Fruit fly (Drosophila melanogaster): ENCODE results near the gene Rdh.
A peak's percentile ranks its signal among the peaks of the same experiment; 100 is the strongest.

Gene Rdh

DNA sequence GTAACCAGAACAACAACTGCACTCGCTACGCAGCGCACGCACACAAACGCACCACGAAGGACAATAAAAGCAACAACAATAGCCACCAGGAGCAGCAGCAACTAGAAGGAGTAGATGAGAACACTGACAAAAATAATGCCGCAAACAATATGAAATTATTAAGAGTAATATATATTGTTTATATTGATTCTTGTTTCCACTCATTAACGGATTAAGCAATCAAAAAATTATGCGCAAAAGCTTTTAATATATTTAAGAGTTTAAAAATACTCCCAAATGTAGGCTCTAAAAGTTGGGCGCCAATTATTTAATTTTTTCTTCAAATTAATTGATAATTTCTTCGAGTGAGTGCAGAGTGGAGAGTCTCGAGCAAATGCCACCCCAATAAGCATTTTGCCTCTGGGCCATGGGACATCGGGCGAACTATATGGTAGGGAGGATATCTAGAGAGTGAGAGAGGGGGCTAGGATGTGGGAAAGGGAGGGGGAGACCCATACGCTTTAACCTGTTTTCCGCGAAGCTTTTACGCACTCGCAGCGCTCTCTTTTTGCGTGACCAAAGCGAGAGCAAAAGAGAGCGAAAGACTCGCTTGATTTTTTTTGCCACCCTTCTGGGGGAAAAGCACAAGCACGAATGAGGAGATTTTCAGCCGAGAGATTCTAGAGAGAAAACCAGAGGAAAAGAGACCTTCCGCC, at the start of gene Rdh:
TSS of gene Rdh (plus strand) at position 660 of the 695 bp plus-strand sequence.
- no peak for TF ChIP-seq CG17801 (GFP tag; optimal IDR thresholded peaks at IDR 0.05; ENCODE audit: partially characterized antibody)

DNA sequence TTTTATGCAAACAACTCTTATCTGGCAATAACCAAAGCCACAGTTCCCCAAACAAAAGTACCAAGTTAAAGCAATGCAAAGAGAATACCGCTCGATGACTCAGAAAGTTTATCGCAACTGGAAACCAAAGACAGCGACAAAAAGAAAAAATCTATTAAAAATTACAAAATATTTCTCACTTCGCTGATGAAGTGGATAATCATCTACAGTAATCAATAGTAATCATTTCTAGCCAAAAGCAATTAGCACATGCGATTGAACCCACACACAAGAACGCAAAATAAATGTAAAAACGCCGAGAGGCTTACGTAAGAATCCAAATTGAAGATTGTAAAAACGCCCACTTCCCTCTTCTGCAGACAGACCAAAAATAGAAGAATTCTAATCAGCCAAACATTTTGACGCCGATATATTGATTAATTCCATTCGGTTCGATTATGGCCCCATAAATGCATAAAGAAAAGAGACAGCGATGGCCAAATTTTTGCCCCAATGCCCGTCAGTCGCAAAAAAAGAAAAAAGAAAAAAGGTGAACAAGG, 48.6 kb upstream of the Rdh start:
- TF ChIP-seq CG17801 (GFP tag; optimal IDR thresholded peaks at IDR 0.05; ENCODE audit: partially characterized antibody), result no peak

DNA sequence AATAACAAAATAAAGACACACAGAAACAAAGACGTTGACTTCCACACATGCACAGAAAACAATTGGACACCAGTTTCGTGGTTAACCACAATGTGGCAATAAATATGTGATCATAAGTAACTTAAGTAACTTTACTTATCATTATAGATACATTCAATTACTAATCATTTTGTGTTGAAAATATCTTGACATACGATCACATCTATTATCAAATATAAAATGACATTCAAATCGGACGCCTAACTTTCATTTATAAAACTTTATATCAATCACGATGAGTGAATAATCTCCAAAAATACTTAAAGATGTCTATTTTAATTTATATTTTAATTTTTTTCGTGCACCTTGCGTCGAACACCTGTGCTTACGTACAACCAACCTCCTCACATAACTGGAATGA, 46.8 kb upstream of the Rdh start:
- no peak for TF ChIP-seq CG17801 (GFP tag; optimal IDR thresholded peaks at IDR 0.05; ENCODE audit: partially characterized antibody)

DNA sequence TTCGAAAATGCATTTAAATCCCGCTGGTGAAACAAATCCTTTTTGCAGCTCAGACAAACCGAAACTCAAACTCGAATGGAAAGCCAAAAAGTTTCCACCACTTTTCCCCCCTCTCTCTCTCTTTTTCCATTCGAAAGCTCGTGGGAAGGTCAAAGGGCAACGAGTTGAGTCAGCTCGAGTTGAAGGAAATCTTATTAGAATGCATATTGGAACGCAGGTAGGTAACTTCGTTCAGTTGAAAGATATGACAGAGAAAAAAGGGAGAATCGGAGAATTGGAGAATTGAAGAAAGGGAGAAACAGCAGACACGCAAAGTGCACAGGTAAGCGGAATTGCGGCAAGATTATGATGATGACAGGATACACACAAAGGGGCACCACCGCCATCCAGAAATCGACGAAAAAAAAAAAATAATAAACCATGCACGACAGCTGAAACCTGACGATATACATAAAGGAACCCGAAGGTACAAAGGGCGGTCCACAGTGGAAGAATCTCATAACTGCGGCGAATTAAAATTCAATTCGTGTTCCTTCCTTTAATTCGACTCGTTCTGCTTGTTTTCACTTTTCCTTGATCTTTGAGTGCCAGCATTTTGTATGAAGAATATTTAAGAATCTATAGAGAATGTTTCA, 42.5 kb upstream of the Rdh start:
- no peak for TF ChIP-seq CG17801 (GFP tag; optimal IDR thresholded peaks at IDR 0.05; ENCODE audit: partially characterized antibody)

DNA sequence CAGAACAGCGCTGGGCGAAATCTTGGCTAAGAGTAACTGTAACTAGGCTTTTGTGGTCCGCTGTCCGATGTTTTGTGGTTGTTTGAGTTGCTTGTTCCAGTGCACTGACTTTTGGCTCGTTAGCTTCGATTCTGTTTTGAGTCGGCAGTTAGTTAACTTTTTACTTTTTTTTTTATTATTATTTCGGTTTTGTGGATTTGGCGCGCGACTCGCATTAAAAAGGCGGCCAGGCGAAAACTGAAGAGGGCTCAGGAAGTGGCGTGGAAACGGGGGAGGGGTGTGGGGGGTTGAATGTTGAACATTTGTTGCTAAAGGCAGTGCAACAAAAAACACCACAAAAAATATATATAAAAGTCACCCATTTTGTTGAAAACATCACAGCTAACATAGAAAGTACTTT, 41.8 kb upstream of the Rdh start:
- no peak for TF ChIP-seq CG17801 (GFP tag; optimal IDR thresholded peaks at IDR 0.05; ENCODE audit: partially characterized antibody)

DNA sequence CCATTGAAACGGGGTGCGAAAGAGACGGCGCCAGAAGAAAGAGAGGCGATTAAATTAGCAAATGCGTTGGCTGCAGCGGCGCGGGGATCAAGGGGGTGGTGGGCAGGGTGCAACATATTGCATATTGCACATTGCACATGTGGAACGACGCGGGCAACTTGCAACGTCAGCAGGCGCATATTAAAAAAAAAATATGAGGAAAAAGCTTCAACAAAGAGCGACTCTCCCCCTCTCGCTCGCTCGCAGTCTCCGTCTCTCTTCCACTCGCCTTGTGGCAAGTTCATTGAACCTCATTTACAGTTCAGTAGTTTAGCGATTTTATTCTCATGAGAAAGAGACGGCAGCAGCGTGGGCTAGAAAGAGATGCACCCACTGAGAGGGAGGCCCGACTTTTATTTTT, 41.2 kb upstream of the Rdh start:
- TF ChIP-seq CG17801 (GFP tag; optimal IDR thresholded peaks at IDR 0.05; ENCODE audit: partially characterized antibody), result no peak

DNA sequence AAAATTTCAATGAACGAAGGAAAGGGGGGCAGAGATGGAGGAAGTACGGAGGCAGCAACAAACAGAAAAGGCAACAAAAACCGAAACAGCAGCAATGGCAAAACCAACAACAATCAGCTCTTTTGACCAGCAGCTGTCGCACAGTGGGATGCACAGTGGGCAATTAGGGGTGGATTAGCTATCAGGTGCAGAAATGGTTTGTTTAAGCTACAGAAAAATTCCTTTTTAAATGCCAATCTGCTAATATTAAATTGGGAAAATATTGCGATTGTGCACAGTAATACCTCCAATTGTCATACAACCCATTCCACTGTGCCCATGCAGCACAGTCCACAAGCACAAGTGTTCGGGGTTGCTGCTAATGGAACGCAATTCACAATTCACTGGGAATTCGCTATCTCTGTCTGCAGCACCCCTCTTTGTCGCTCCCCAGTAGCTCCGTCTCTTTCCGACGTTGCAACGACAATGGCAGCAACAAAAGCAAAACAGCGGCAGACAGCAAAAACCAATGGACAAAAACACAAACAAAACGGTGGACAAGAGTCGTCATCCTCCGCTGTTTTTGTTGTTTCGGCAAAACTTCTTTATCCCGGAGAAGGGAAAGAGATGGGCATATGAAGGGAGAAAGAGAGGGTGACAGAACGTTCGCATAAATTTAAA, 40.1 kb upstream of the Rdh start:
- no peak for TF ChIP-seq CG17801 (GFP tag; optimal IDR thresholded peaks at IDR 0.05; ENCODE audit: partially characterized antibody)

DNA sequence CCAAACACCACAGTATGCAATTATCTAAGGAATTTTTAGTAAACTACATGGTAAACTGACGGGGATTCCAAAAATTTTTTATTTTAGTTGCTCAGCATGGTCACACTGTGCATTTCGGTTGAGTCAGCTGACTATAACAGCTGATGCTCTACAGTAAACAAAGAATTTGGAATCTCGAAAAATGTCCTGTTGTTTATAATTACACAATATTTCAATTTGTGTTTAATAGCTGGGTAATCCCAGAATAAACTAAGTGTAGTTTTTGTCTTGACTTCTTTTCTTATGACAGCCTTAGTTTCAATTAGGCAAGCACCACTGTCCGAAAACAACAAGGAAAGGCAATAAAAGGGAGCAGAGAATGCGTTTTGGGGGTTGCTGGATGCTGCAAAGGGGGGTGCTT, 39.6 kb upstream of the Rdh start:
- TF ChIP-seq CG17801 (GFP tag; optimal IDR thresholded peaks at IDR 0.05; ENCODE audit: partially characterized antibody), result no peak

DNA sequence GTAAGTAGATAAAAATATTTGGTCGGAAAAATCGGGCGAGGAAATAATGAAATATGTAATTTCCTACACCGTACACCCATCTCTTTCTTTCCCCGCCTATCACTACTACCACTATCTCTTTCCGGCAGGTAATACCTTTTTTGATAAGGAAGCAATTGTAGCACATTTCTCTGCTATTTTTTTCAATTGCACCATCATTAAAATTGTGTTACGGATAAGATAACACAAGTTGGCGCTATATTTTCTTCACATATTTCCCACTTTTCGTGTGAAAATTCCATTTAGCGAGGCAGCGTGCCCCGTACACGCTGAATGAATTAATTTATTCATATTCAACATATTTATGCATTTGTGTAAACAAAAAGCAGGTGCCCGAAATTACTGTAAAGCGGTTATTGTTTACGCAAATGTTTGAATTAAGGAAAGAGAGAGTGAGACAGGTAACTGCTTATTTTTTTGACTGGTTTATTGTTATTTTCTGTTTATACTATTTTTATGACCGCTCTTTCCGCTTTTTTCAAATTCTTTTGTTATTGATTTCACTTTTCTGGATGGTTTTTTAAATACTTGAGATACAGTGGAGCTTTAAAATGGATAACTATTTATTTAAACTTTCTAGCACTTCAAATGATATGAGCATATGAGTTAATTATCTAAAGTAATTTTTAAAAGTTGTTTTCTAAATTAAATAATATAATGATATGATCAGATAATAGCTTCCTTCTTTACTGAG, 38.7 kb upstream of the Rdh start:
- TF ChIP-seq CG17801 (GFP tag; optimal IDR thresholded peaks at IDR 0.05; ENCODE audit: partially characterized antibody), result no peak

DNA sequence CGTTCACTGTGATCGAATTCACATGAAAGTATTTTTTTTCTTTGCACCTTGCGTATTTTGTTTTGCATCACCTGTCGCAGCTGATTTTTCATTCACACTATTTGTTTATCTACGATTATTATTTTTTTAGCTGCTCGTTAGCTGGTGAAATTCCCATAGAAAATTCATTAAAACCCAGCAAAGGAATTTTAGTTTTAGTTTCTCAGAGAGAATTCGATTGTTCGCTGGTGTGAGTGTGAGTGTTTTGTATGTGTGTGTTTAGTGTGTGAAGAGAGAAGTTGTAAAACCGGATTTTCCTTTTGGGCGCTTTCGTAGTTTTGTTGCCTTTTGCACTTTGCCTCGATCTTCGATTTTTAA, 38.2 kb upstream of the Rdh start:
- TF ChIP-seq CG17801 (GFP tag; optimal IDR thresholded peaks at IDR 0.05; ENCODE audit: partially characterized antibody), result no peak

DNA sequence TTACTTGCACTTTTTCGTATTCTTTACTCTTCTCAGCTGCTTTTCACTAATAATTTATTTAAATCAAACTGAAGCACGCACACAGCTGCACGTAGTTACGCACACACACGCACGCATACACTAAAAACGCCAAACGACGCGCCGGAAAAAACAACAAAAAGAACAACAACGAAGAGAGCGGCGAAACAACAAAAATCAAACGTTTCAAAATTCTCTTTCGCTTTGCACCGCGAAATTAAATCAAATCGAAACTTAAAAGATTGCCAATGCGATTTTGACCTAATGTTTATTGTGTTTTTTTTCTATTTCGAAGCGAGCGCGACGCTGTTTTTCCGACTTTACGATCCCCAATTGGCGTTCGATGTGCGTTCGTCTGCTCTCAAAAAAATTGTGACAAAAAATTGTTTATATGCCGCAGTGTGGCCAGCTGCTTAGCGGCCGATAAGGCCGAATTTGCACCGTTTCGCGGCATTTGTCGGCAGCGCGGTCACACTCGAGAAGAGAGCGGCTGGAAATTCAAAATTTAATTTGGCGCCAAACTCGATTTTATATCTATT, 37.6 kb upstream of the Rdh start:
- TF ChIP-seq CG17801 (GFP tag; optimal IDR thresholded peaks at IDR 0.05; ENCODE audit: partially characterized antibody), result peak; percentile 27

DNA sequence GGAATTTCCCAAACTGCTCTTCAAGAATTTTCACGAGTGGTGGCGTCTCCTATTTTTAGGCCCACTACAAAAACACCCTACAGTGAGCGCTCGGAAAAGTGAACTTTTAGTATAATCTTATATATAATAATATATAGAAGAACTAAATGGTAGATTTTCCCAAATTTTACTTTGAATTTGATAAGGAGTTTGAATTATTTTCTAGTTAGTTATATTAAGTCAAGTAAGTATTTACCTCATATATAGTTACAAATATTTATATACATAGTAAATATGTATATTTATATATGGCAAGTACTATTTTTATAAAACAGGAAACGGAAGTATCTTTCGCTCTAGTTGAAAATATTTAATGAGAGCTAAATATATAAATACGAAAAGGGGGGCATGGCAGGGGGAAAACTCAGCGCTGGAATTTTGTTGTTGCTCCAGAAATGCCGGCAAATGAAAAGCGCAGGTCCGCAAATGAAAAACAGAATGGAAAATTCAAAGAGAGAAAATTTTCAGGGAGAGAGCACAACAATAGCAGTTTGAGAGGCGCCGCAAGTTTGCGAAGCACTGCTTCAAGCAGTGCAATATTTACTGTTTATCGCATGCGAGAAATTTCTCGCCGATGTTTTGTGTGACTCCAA, 36.3 kb upstream of the Rdh start:
- TF ChIP-seq CG17801 (GFP tag; optimal IDR thresholded peaks at IDR 0.05; ENCODE audit: partially characterized antibody), result no peak

DNA sequence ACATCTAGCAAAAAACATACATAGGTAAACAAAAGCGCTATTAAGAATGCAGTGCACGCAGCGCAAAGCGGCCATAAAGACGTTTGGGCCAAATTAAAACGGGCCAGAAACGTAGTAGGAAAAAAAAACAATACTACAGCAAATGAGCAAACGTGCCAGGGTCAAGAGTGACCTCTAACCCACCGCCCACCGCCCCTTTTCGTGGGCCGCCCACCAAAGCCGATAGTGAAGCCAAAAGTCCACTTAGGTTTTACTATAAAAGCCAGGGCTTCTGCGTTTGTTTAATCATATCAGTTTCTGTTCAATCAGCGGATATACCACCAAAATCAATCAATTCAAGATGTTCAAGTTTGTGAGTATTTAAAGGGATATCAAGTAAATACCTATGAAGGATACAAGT, 34.7 kb upstream of the Rdh start, which contains the start of gene CG32266:
TSS of gene CG32266 (plus strand) at position 301 of the 400 bp plus-strand sequence.
- no peak for TF ChIP-seq CG17801 (GFP tag; optimal IDR thresholded peaks at IDR 0.05; ENCODE audit: partially characterized antibody)

DNA sequence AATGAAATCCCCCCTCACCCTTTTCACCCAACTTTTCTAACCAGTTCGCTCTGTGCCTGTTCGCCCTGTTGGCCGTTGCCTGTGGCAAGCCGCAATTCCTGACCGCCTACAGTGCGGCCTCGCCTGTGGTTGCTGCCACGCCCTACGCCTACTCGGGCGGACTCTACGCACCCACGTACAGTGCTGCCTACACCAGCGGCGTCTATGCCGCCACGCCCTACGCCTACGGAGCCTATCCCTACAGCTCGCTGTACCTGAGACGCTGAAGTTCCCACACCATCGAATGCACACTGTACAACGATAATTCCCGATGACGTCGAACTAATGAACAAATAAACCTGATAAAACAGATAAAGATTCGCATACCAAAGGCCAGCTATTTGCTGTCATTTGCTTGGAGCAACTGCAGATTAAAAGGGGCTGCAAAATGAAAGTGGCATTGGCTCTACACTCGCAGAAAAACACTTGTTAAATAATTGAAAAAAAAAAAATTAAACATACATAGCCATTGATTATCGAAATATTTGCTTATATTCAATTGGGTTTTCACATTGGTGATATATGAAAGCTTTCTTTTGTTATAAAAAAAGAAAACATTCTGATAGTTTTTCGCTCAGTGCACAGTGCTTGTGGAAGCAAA, 34.1 kb upstream of the Rdh start:
- no peak for TF ChIP-seq CG17801 (GFP tag; optimal IDR thresholded peaks at IDR 0.05; ENCODE audit: partially characterized antibody)
